Fruit fly (Drosophila melanogaster) whole organism, embryonic: ENCODE measurements around the gene Swip-1.

Experiments
- B-H1 ChIP-seq: fragments of 200-800 bp; sonication (Bioruptor generic); IDR thresholded peaks from 3 replicates; pipeline ENCODE4 v1.3.6; 2022; ENCODE audit warnings: missing biosample characterization, missing genetic modification characterization
- Bgb ChIP-seq: fragments of 200-800 bp; sonication (Bioruptor generic); IDR thresholded peaks from 2 replicates; pipeline ENCODE4 v1.3.6; 2022; ENCODE audit warnings: missing biosample characterization, missing genetic modification characterization; ENCODE audit not compliant: partially characterized antibody
- CG10979 ChIP-seq: fragments of 200-800 bp; sonication (Bioruptor generic); optimal IDR thresholded peaks from 2 replicates; lab custom pipeline; 2018; ENCODE audit warnings: missing biosample characterization, mild to moderate bottlenecking, missing genetic modification characterization, moderate library complexity
- CG11247 ChIP-seq: fragments of 200-800 bp; sonication (Bioruptor generic); IDR thresholded peaks from 2 replicates; pipeline ENCODE4 v1.3.6; 2022; ENCODE audit warnings: missing biosample characterization, missing genetic modification characterization
- CG11723 ChIP-seq: fragments of 200-800 bp; sonication (Bioruptor generic); optimal IDR thresholded peaks from 2 replicates; lab custom pipeline; 2017; ENCODE audit warnings: missing biosample characterization, mild to moderate bottlenecking, missing genetic modification characterization
- CG13123 ChIP-seq: fragments of 200-800 bp; sonication (Bioruptor generic); optimal IDR thresholded peaks from 2 replicates; lab custom pipeline; 2016; ENCODE audit warnings: missing biosample characterization, missing genetic modification characterization
- CG15601 ChIP-seq: fragments of 200-800 bp; sonication (Bioruptor generic); optimal IDR thresholded peaks from 3 replicates; lab custom pipeline; 2019; ENCODE audit warnings: missing biosample characterization, mild to moderate bottlenecking, missing genetic modification characterization, moderate library complexity
- CG17568 ChIP-seq: fragments of 200-800 bp; sonication (Bioruptor generic); optimal IDR thresholded peaks from 2 replicates; lab custom pipeline; 2018; ENCODE audit warnings: missing biosample characterization, mild to moderate bottlenecking, missing genetic modification characterization, moderate library complexity
- CG1792 ChIP-seq: fragments of 200-800 bp; sonication (Bioruptor generic); optimal IDR thresholded peaks from 2 replicates; lab custom pipeline; 2016; ENCODE audit warnings: missing biosample characterization, missing genetic modification characterization
- CG2129 ChIP-seq: fragments of 200-800 bp; sonication (Bioruptor generic); IDR thresholded peaks from 2 replicates; pipeline ENCODE4 v1.3.6; 2022; ENCODE audit warnings: missing biosample characterization, missing genetic modification characterization; ENCODE audit not compliant: partially characterized antibody
- CG30403 ChIP-seq: fragments of 200-800 bp; sonication (Bioruptor generic); optimal IDR thresholded peaks from 3 replicates; lab custom pipeline; 2016; ENCODE audit warnings: missing biosample characterization, missing genetic modification characterization
- CG4424 ChIP-seq: fragments of 200-800 bp; sonication (Bioruptor generic); optimal IDR thresholded peaks from 3 replicates; lab custom pipeline; 2016; ENCODE audit warnings: missing biosample characterization, missing genetic modification characterization
- CG6175 ChIP-seq: fragments of 200-800 bp; sonication (Bioruptor generic); IDR thresholded peaks from 3 replicates; pipeline ENCODE4 v1.3.6; 2022; ENCODE audit warnings: missing biosample characterization, missing genetic modification characterization
- CG7839 ChIP-seq: fragments of 200-800 bp; sonication (Bioruptor generic); optimal IDR thresholded peaks from 3 replicates; lab custom pipeline; 2018; ENCODE audit warnings: missing biosample characterization, mild to moderate bottlenecking, missing genetic modification characterization, moderate library complexity
- CG8924 ChIP-seq: fragments of 200-800 bp; optimal IDR thresholded peaks from 3 replicates; lab custom pipeline; 2019; ENCODE audit warnings: missing biosample characterization, mild to moderate bottlenecking, missing genetic modification characterization, moderate library complexity
- CG9727 ChIP-seq: fragments of 200-800 bp; sonication (Bioruptor generic); optimal IDR thresholded peaks from 3 replicates; lab custom pipeline; 2017; ENCODE audit warnings: missing biosample characterization, mild to moderate bottlenecking, missing genetic modification characterization
- Camta ChIP-seq: fragments of 200-800 bp; sonication (Bioruptor generic); optimal IDR thresholded peaks from 2 replicates; lab custom pipeline; 2016; ENCODE audit warnings: missing biosample characterization, missing genetic modification characterization
- CrebB ChIP-seq: fragments of 200-800 bp; sonication (Bioruptor generic); optimal IDR thresholded peaks from 3 replicates; lab custom pipeline; 2018; ENCODE audit warnings: missing biosample characterization, mild to moderate bottlenecking, missing genetic modification characterization
- D19A ChIP-seq: fragments of 200-800 bp; optimal IDR thresholded peaks from 3 replicates; lab custom pipeline; 2019; ENCODE audit warnings: missing biosample characterization, mild to moderate bottlenecking, missing genetic modification characterization, moderate library complexity
- Dip3 ChIP-seq: fragments of 200-800 bp; sonication (Bioruptor generic); optimal IDR thresholded peaks from 3 replicates; lab custom pipeline; 2016; ENCODE audit warnings: missing biosample characterization, missing genetic modification characterization
- E2f1 ChIP-seq: fragments of 200-800 bp; sonication (Bioruptor generic); IDR thresholded peaks from 2 replicates; pipeline ENCODE4 v1.3.6; 2022; ENCODE audit warnings: missing biosample characterization, missing genetic modification characterization
- Eip74EF ChIP-seq, 2 experiments: fragments of 200-800 bp in 1 of 2; fragments of >200 bp in 1 of 2; sonication (Bioruptor generic) in 1 of 2; optimal IDR thresholded peaks; 2 replicates each; lab custom pipeline; 2017 to 2019; ENCODE audit warnings: missing biosample characterization in 2 of 2, missing genetic modification characterization in 2 of 2, mild to moderate bottlenecking in 1 of 2, moderate library complexity in 1 of 2
- GATAe ChIP-seq: fragments of 200-800 bp; sonication (Bioruptor generic); conservative IDR thresholded peaks from 2 replicates; pipeline ENCODE4 v1.3.6; 2022; ENCODE audit warnings: missing biosample characterization, missing genetic modification characterization
- Nf-YC ChIP-seq: fragments of 200-800 bp; optimal IDR thresholded peaks from 3 replicates; lab custom pipeline; 2019; ENCODE audit warnings: missing biosample characterization, mild to moderate bottlenecking, missing genetic modification characterization, moderate library complexity
- Rfx ChIP-seq: fragments of 200-800 bp; sonication (Bioruptor generic); IDR thresholded peaks from 2 replicates; pipeline ENCODE4 v1.3.6; 2022; ENCODE audit warnings: missing biosample characterization, missing genetic modification characterization
- Rx ChIP-seq: fragments of 200-800 bp; sonication (Bioruptor generic); IDR thresholded peaks from 2 replicates; pipeline ENCODE4 v1.3.6; 2022; ENCODE audit warnings: missing biosample characterization, missing genetic modification characterization
- Sox100B ChIP-seq: fragments of 200-800 bp; sonication (Bioruptor generic); optimal IDR thresholded peaks from 3 replicates; lab custom pipeline; 2018; ENCODE audit warnings: missing biosample characterization, mild to moderate bottlenecking, missing genetic modification characterization
- Sry-β ChIP-seq: fragments of 200-800 bp; sonication (Bioruptor generic); optimal IDR thresholded peaks from 2 replicates; lab custom pipeline; 2018; ENCODE audit warnings: missing biosample characterization, mild to moderate bottlenecking, missing genetic modification characterization, moderate library complexity
- abd-A ChIP-seq: fragments of 200-800 bp; sonication (Bioruptor generic); optimal IDR thresholded peaks from 3 replicates; lab custom pipeline; 2019; ENCODE audit warnings: missing biosample characterization, mild to moderate bottlenecking, missing genetic modification characterization, moderate library complexity
- amos ChIP-seq: fragments of 200-800 bp; sonication (Bioruptor generic); IDR thresholded peaks from 2 replicates; pipeline ENCODE4 v1.3.6; 2022; ENCODE audit warnings: missing biosample characterization, missing genetic modification characterization; ENCODE audit not compliant: partially characterized antibody
- ash1 ChIP-seq: fragments of 200-800 bp; sonication (Bioruptor generic); optimal IDR thresholded peaks from 2 replicates; lab custom pipeline; 2018; ENCODE audit warnings: missing biosample characterization, mild to moderate bottlenecking, missing genetic modification characterization
- az2 ChIP-seq: fragments of 200-800 bp; sonication (Bioruptor generic); optimal IDR thresholded peaks from 3 replicates; lab custom pipeline; 2016; ENCODE audit warnings: missing biosample characterization, missing genetic modification characterization
- da ChIP-seq: fragments of 200-800 bp; sonication (Bioruptor generic); optimal IDR thresholded peaks from 2 replicates; lab custom pipeline; 2016; ENCODE audit warnings: missing biosample characterization, missing genetic modification characterization
- en ChIP-seq: fragments of 200-800 bp; sonication (Bioruptor generic); optimal IDR thresholded peaks from 2 replicates; lab custom pipeline; 2016; ENCODE audit warnings: missing biosample characterization, missing genetic modification characterization
- esg ChIP-seq: fragments of 200-800 bp; sonication (Bioruptor generic); conservative IDR thresholded peaks from 2 replicates; pipeline ENCODE4 v1.3.6; 2022; ENCODE audit warnings: missing biosample characterization, missing genetic modification characterization
- fd102C ChIP-seq: fragments of 200-800 bp; sonication (Bioruptor generic); optimal IDR thresholded peaks from 2 replicates; lab custom pipeline; 2018; ENCODE audit warnings: missing biosample characterization, mild to moderate bottlenecking, missing genetic modification characterization, moderate library complexity
- fd3F ChIP-seq: fragments of 200-800 bp; sonication (Bioruptor generic); optimal IDR thresholded peaks from 2 replicates; lab custom pipeline; 2018; ENCODE audit warnings: missing biosample characterization, mild to moderate bottlenecking, missing genetic modification characterization, moderate library complexity
- fu2 ChIP-seq: fragments of 200-800 bp; sonication (Bioruptor generic); optimal IDR thresholded peaks from 2 replicates; lab custom pipeline; 2016; ENCODE audit warnings: missing biosample characterization, missing genetic modification characterization
- gsb ChIP-seq: fragments of 200-800 bp; sonication (Bioruptor generic); IDR thresholded peaks from 2 replicates; pipeline ENCODE4 v1.3.6; 2022; ENCODE audit warnings: missing biosample characterization, missing genetic modification characterization
- gt ChIP-seq: fragments of 200-800 bp; sonication (Bioruptor generic); IDR thresholded peaks from 2 replicates; pipeline ENCODE4 v1.3.6; 2022; ENCODE audit warnings: missing biosample characterization, missing genetic modification characterization
- jigr1 ChIP-seq: fragments of 200-800 bp; sonication (Bioruptor generic); IDR thresholded peaks from 3 replicates; pipeline ENCODE4 v1.3.6; 2022; ENCODE audit warnings: missing biosample characterization, missing genetic modification characterization
- luna ChIP-seq: fragments of 200-800 bp; sonication (Bioruptor generic); optimal IDR thresholded peaks from 2 replicates; lab custom pipeline; 2016; ENCODE audit warnings: missing biosample characterization, missing genetic modification characterization
- pum ChIP-seq: fragments of 200-800 bp; sonication (Bioruptor generic); optimal IDR thresholded peaks from 2 replicates; lab custom pipeline; 2016; ENCODE audit warnings: missing biosample characterization, missing genetic modification characterization
- pzg ChIP-seq: fragments of 200-800 bp; sonication (Bioruptor generic); optimal IDR thresholded peaks from 3 replicates; lab custom pipeline; 2018; ENCODE audit warnings: missing biosample characterization, mild to moderate bottlenecking, missing genetic modification characterization, moderate library complexity
- ro ChIP-seq: fragments of 200-800 bp; sonication (Bioruptor generic); IDR thresholded peaks from 2 replicates; pipeline ENCODE4 v1.3.6; 2022; ENCODE audit warnings: missing biosample characterization, missing genetic modification characterization
- row ChIP-seq: fragments of 200-800 bp; sonication (Bioruptor generic); IDR thresholded peaks from 3 replicates; pipeline ENCODE4 v1.3.6; 2022; ENCODE audit warnings: missing biosample characterization, missing genetic modification characterization
- schlank ChIP-seq: fragments of 200-800 bp; sonication (Bioruptor generic); optimal IDR thresholded peaks from 2 replicates; lab custom pipeline; 2018; ENCODE audit warnings: missing biosample characterization, mild to moderate bottlenecking, missing genetic modification characterization
- scrt ChIP-seq: fragments of 200-800 bp; sonication (Bioruptor generic); optimal IDR thresholded peaks from 2 replicates; lab custom pipeline; 2018; ENCODE audit warnings: missing biosample characterization, mild to moderate bottlenecking, missing genetic modification characterization, moderate library complexity
- vnd ChIP-seq: fragments of 200-800 bp; sonication (Bioruptor generic); IDR thresholded peaks from 3 replicates; pipeline ENCODE4 v1.3.6; 2022; ENCODE audit warnings: missing biosample characterization, missing genetic modification characterization; ENCODE audit not compliant: partially characterized antibody
- zfh1 ChIP-seq: fragments of 200-800 bp; sonication (Bioruptor generic); IDR thresholded peaks from 3 replicates; pipeline ENCODE4 v1.3.6; 2022; ENCODE audit warnings: missing biosample characterization, missing genetic modification characterization

The Swip-1 gene

dm6 chr2L:18944175-18945012 lies 42.7 kb downstream of the Swip-1 start (continued):
- TF ChIP-seq row (GFP tag; lab: Robert Waterston, UW), result no peak
- no peak for TF ChIP-seq CG10979 (tag; lab: Kevin White, UChicago)
- TF ChIP-seq da (GFP tag; lab: Kevin White, UChicago), result no peak
- TF ChIP-seq Bgb (GFP tag; lab: Robert Waterston, UW), result no peak
- no peak for TF ChIP-seq CG6175 (GFP tag; lab: Robert Waterston, UW)
- TF ChIP-seq luna (GFP tag; lab: Kevin White, UChicago), result no peak
- TF ChIP-seq scrt (GFP tag; lab: Kevin White, UChicago), result no peak
- no peak for TF ChIP-seq CG1792 (GFP tag; lab: Kevin White, UChicago)
- no peak for TF ChIP-seq amos (GFP tag; lab: Robert Waterston, UW)
- no peak for TF ChIP-seq E2f1 (GFP tag; lab: Robert Waterston, UW)
- no peak for TF ChIP-seq Camta (GFP tag; lab: Kevin White, UChicago)
- TF ChIP-seq ro (GFP tag; lab: Robert Waterston, UW), result no peak
- TF ChIP-seq B-H1 (GFP tag; lab: Robert Waterston, UW), result no peak
- TF ChIP-seq CrebB (tag; lab: Kevin White, UChicago), result peak; percentile 3
- TF ChIP-seq Sox100B (GFP tag; lab: Kevin White, UChicago), result no peak
- no peak for TF ChIP-seq fu2 (GFP tag; lab: Kevin White, UChicago)
- no peak for TF ChIP-seq GATAe (GFP tag; lab: Robert Waterston, UW)
- no peak for TF ChIP-seq Rx
- TF ChIP-seq CG4424 (GFP tag; lab: Kevin White, UChicago), result no peak
- no peak for TF ChIP-seq jigr1 (GFP tag; lab: Robert Waterston, UW)
- TF ChIP-seq D19A (tag; lab: Kevin White, UChicago), result peak; percentile 23
- no peak for TF ChIP-seq gsb
- TF ChIP-seq az2 (GFP tag; lab: Kevin White, UChicago), result no peak
- TF ChIP-seq esg (GFP tag; lab: Robert Waterston, UW), result no peak
- no peak for TF ChIP-seq fd102C
- no peak for TF ChIP-seq CG11247 (GFP tag; lab: Robert Waterston, UW)
- no peak for TF ChIP-seq fd3F (GFP tag; lab: Kevin White, UChicago)
- TF ChIP-seq CG13123 (GFP tag; lab: Kevin White, UChicago), result no peak
- TF ChIP-seq Sry-β (GFP tag; lab: Kevin White, UChicago), result no peak
- peak; percentile 43 for TF ChIP-seq ash1
- peak; percentile 61 for TF ChIP-seq pzg
- TF ChIP-seq gt (GFP tag; lab: Robert Waterston, UW), result no peak
- TF ChIP-seq Eip74EF (GFP tag; optimal IDR thresholded peaks at IDR 0.05; lab: Kevin White, UChicago), result peak in 1 of 2 experiments; percentile 10
- TF ChIP-seq Dip3, result no peak
- TF ChIP-seq CG9727, result no peak
- no peak for TF ChIP-seq vnd (GFP tag; lab: Robert Waterston, UW)
- TF ChIP-seq CG30403, result no peak
- peak; percentile 99 for TF ChIP-seq abd-A (tag; lab: Kevin White, UChicago)
- no peak for TF ChIP-seq schlank (tag; lab: Kevin White, UChicago)
- TF ChIP-seq CG8924 (tag; lab: Kevin White, UChicago), result peak; percentile 1
- peak; percentile 34 for TF ChIP-seq CG15601 (tag; lab: Kevin White, UChicago)
- no peak for TF ChIP-seq Rfx (GFP tag; lab: Robert Waterston, UW)
- TF ChIP-seq CG17568 (GFP tag; lab: Kevin White, UChicago), result peak; percentile 14
- no peak for TF ChIP-seq CG11723
- no peak for TF ChIP-seq en (GFP tag; lab: Kevin White, UChicago)
- TF ChIP-seq Nf-YC (tag; lab: Kevin White, UChicago), result peak; percentile 71
- TF ChIP-seq pum (GFP tag; lab: Kevin White, UChicago), result no peak
- no peak for TF ChIP-seq CG7839 (tag; lab: Kevin White, UChicago)
- TF ChIP-seq CG2129, result no peak
- TF ChIP-seq zfh1, result no peak
